Worm (Caenorhabditis elegans): Measurements from ENCODE around the gene F59H6.14.
"Not testable (repeated sequence)": the region's sequence is repeated elsewhere in the genome, so short reads cannot be mapped to it uniquely, and the experiment has no call there.

ce11 chrII:2032282-2032681, 1.1 kb upstream of the F59H6.14 start, which contains the start of gene btb-4:
- not testable (repeated sequence) for TF ChIP-seq gei-8 (GFP tag; optimal IDR thresholded peaks at IDR 0.05); lin-13 (GFP tag; optimal IDR thresholded peaks at IDR 0.05); ztf-11 (tag; optimal IDR thresholded peaks at IDR 0.05); nhr-102 (tag; optimal IDR thresholded peaks at IDR 0.05); saeg-2 (GFP tag; IDR thresholded peaks at IDR 0.05); nhr-28 (tag; optimal IDR thresholded peaks at IDR 0.05); ama-1 (optimal IDR thresholded peaks at IDR 0.05)

Measured in whole organism, L4 larva.